Fruit fly (Drosophila melanogaster) whole organism, wandering third instar larva: ENCODE results near the gene kmr.

Experiments used
- Abd-B ChIP-seq: fragments of >200 bp; optimal IDR thresholded peaks from 2 replicates; lab custom pipeline; 2017; ENCODE audit warnings: missing biosample characterization, missing genetic modification characterization
- CG32264 ChIP-seq: fragments of 200-800 bp; sonication (Bioruptor generic); optimal IDR thresholded peaks from 2 replicates; lab custom pipeline; 2016; ENCODE audit warnings: missing biosample characterization, missing genetic modification characterization
- CG9705 ChIP-seq: fragments of 200-800 bp; sonication (Bioruptor generic); optimal IDR thresholded peaks from 2 replicates; lab custom pipeline; 2018; ENCODE audit warnings: missing biosample characterization, mild to moderate bottlenecking, missing genetic modification characterization
- CrebA ChIP-seq: fragments of 200-800 bp; sonication (Bioruptor generic); optimal IDR thresholded peaks from 2 replicates; lab custom pipeline; 2016; ENCODE audit warnings: missing biosample characterization, mild to moderate bottlenecking, missing genetic modification characterization, borderline replicate concordance
- Dfd ChIP-seq: fragments of >200 bp; optimal IDR thresholded peaks from 2 replicates; lab custom pipeline; 2017; ENCODE audit warnings: missing biosample characterization, missing genetic modification characterization
- Dif ChIP-seq: fragments of 200-275, 200-300 bp; sonication (Bioruptor generic); optimal IDR thresholded peaks from 2 replicates; lab custom pipeline; 2018; ENCODE audit warnings: missing biosample characterization, missing genetic modification characterization; ENCODE audit not compliant: partially characterized antibody
- GATAd ChIP-seq: sonication (Bioruptor generic); optimal IDR thresholded peaks from 2 replicates; lab custom pipeline; 2016; ENCODE audit warnings: missing biosample characterization, missing genetic modification characterization
- HLH106 ChIP-seq: fragments of 200-800 bp; optimal IDR thresholded peaks from 3 replicates; lab custom pipeline; 2019; ENCODE audit warnings: missing biosample characterization, mild to moderate bottlenecking, missing genetic modification characterization, moderate library complexity
- Hnf4 ChIP-seq: fragments of 200-800 bp; sonication (Bioruptor generic); optimal IDR thresholded peaks from 2 replicates; lab custom pipeline; 2016; ENCODE audit warnings: missing biosample characterization, mild to moderate bottlenecking, missing genetic modification characterization
- Hr78 ChIP-seq: fragments of >200 bp; optimal IDR thresholded peaks from 2 replicates; lab custom pipeline; 2017; ENCODE audit warnings: missing biosample characterization, missing genetic modification characterization
- Hr83 ChIP-seq: fragments of 200-300 bp; sonication (Bioruptor generic); optimal IDR thresholded peaks from 2 replicates; lab custom pipeline; 2016; ENCODE audit warnings: missing biosample characterization, mild to moderate bottlenecking, missing genetic modification characterization, moderate library complexity; ENCODE audit not compliant: poor library complexity, severe bottlenecking
- Jra ChIP-seq: sonication (Bioruptor generic); optimal IDR thresholded peaks from 2 replicates; lab custom pipeline; 2016; ENCODE audit warnings: missing biosample characterization, missing genetic modification characterization
- Mio ChIP-seq: sonication (Bioruptor generic); optimal IDR thresholded peaks from 2 replicates; lab custom pipeline; 2016; ENCODE audit warnings: missing biosample characterization, missing genetic modification characterization
- Myc ChIP-seq: fragments of >200 bp; optimal IDR thresholded peaks from 2 replicates; lab custom pipeline; 2017
- N ChIP-seq: fragments of >200 bp; optimal IDR thresholded peaks from 2 replicates; lab custom pipeline; 2018; ENCODE audit warnings: missing biosample characterization, missing external identifiers, missing genetic modification characterization
- OdsH ChIP-seq: fragments of 200-800 bp; sonication (Bioruptor generic); optimal IDR thresholded peaks from 2 replicates; lab custom pipeline; 2016; ENCODE audit warnings: missing biosample characterization, mild to moderate bottlenecking, missing genetic modification characterization
- Rel ChIP-seq, 2 experiments: fragments of 200-800 bp; sonication (Bioruptor generic) in 1 of 2; optimal IDR thresholded peaks; 2 replicates in 1 of 2; 3 replicates in 1 of 2; lab custom pipeline; 2016 to 2019; ENCODE audit warnings: mild to moderate bottlenecking in 2 of 2, missing biosample characterization in 2 of 2, missing genetic modification characterization in 2 of 2, moderate library complexity in 1 of 2
- Sp1 ChIP-seq: fragments of 200-800 bp; sonication (Bioruptor generic); optimal IDR thresholded peaks from 3 replicates; lab custom pipeline; 2019; ENCODE audit warnings: missing biosample characterization, mild to moderate bottlenecking, missing genetic modification characterization, moderate library complexity
- Vsx2 ChIP-seq: fragments of 200-300, 225-300 bp; sonication (Bioruptor generic); optimal IDR thresholded peaks from 2 replicates; lab custom pipeline; 2018; ENCODE audit warnings: missing biosample characterization, missing genetic modification characterization; ENCODE audit not compliant: partially characterized antibody
- br ChIP-seq: fragments of 200-800 bp; sonication (Bioruptor generic); optimal IDR thresholded peaks from 2 replicates; lab custom pipeline; 2016; ENCODE audit warnings: missing biosample characterization, missing genetic modification characterization
- brk ChIP-seq: fragments of 200-800 bp; sonication (Bioruptor generic); optimal IDR thresholded peaks from 2 replicates; lab custom pipeline; 2016; ENCODE audit warnings: missing biosample characterization, mild to moderate bottlenecking, missing genetic modification characterization
- dl ChIP-seq, 2 experiments: fragments of 175-275, 200-275 bp in 1 of 2; fragments of 200-275 bp in 1 of 2; sonication (Bioruptor generic); optimal IDR thresholded peaks; lab custom pipeline; 2018; ENCODE audit warnings: mild to moderate bottlenecking in 2 of 2, missing biosample characterization in 2 of 2, missing genetic modification characterization in 2 of 2, moderate library complexity in 2 of 2; ENCODE audit not compliant: partially characterized antibody in 2 of 2, insufficient read depth in 1 of 2
- dmrt93B ChIP-seq: fragments of 200-800 bp; sonication (Bioruptor generic); optimal IDR thresholded peaks from 2 replicates; lab custom pipeline; 2018; ENCODE audit warnings: missing biosample characterization, mild to moderate bottlenecking, missing genetic modification characterization
- dsf ChIP-seq: sonication (Bioruptor generic); optimal IDR thresholded peaks from 2 replicates; lab custom pipeline; 2016; ENCODE audit warnings: missing biosample characterization, missing genetic modification characterization, borderline replicate concordance
- ey ChIP-seq: fragments of 200-800 bp; sonication (Bioruptor generic); optimal IDR thresholded peaks from 2 replicates; lab custom pipeline; 2016; ENCODE audit warnings: missing biosample characterization, missing genetic modification characterization
- foxo ChIP-seq, 2 experiments: fragments of 200-800 bp; sonication (Bioruptor generic); optimal IDR thresholded peaks; 2 replicates in 1 of 2; 3 replicates in 1 of 2; lab custom pipeline; 2016 to 2017; ENCODE audit warnings: missing biosample characterization in 2 of 2, missing genetic modification characterization in 2 of 2
- fru ChIP-seq: fragments of 200-800 bp; sonication (Bioruptor generic); optimal IDR thresholded peaks from 3 replicates; lab custom pipeline; 2016; ENCODE audit warnings: missing biosample characterization, mild to moderate bottlenecking, missing genetic modification characterization
- h ChIP-seq: fragments of 200-800 bp; sonication (Bioruptor generic); optimal IDR thresholded peaks from 3 replicates; lab custom pipeline; 2016; ENCODE audit warnings: missing biosample characterization, mild to moderate bottlenecking, missing genetic modification characterization
- jim ChIP-seq: fragments of 175-275, 200-325 bp; sonication (Bioruptor generic); optimal IDR thresholded peaks from 2 replicates; lab custom pipeline; 2016; ENCODE audit warnings: missing biosample characterization, mild to moderate bottlenecking, missing genetic modification characterization
- lola ChIP-seq: fragments of >200 bp; optimal IDR thresholded peaks from 2 replicates; lab custom pipeline; 2017; ENCODE audit warnings: missing biosample characterization, missing genetic modification characterization
- pan ChIP-seq: fragments of >200 bp; optimal IDR thresholded peaks from 2 replicates; lab custom pipeline; 2017
- psq ChIP-seq: fragments of 200-800 bp; sonication (Bioruptor generic); optimal IDR thresholded peaks from 3 replicates; lab custom pipeline; 2017; ENCODE audit warnings: missing biosample characterization, mild to moderate bottlenecking, missing genetic modification characterization, moderate library complexity
- rgr ChIP-seq: fragments of 200-800 bp; sonication (Bioruptor generic); optimal IDR thresholded peaks from 3 replicates; lab custom pipeline; 2016; ENCODE audit warnings: missing biosample characterization, mild to moderate bottlenecking, missing genetic modification characterization
- sage ChIP-seq: fragments of 200-800 bp; sonication (Bioruptor generic); optimal IDR thresholded peaks from 2 replicates; lab custom pipeline; 2016; ENCODE audit warnings: missing biosample characterization, mild to moderate bottlenecking, missing genetic modification characterization
- sv ChIP-seq: fragments of 200-800 bp; sonication (Bioruptor generic); optimal IDR thresholded peaks from 3 replicates; lab custom pipeline; 2016; ENCODE audit warnings: missing biosample characterization, missing genetic modification characterization
- tai ChIP-seq: sonication (Bioruptor generic); optimal IDR thresholded peaks from 2 replicates; lab custom pipeline; 2016; ENCODE audit warnings: missing biosample characterization, missing genetic modification characterization
- usp ChIP-seq: fragments of >200 bp; optimal IDR thresholded peaks from 2 replicates; lab custom pipeline; 2017; ENCODE audit warnings: missing biosample characterization, missing genetic modification characterization
- woc ChIP-seq: sonication (Bioruptor generic); optimal IDR thresholded peaks from 2 replicates; lab custom pipeline; 2016; ENCODE audit warnings: missing biosample characterization, mild to moderate bottlenecking, missing genetic modification characterization

kmr gene

DNA sequence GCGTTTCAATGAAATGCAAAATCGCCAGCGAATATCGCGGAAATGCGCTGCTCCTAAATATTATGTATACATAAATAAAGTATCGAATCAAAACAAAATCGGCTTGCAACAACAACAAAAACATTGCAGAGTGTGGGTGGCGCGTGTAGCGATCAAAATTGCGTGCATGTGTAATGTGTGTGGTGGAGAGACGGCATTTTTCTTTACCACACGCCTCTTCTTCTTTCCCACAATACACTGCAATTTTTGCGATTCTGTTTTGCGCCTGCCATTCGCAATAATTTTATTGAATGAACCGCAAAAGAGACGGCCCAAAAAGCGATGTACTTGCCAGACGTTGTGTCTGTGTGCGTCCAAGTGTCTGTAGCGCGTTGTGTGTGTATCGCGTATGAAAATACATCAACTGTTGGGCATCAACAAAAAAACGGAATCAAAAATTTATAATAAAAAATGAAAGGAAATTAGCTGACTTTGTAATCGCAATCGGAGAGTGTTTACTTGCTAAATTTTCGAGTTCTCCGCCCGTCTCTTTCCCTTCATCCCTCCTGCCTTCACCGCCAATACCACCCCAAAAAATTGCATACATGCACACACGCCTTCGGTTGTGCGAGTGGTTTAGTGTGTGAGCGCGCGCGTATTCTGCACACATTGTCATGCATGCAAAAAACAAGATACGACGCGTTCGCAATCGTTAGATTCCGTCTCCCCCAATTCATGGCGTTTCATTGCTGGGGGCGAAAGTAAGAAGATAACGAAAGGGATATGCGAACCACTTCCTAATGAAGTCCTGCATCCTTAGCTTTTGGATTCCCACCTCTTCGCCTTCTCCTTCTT lies 30.2 kb upstream of the kmr start:
- TF ChIP-seq CG32264 (GFP tag; lab: Kevin White, UChicago) (no peak), lola (GFP tag; lab: Kevin White, UChicago) (no peak), sage (no peak), sv (GFP tag; lab: Kevin White, UChicago) (no peak), Jra (GFP tag; lab: Kevin White, UChicago) (no peak), foxo (GFP tag; optimal IDR thresholded peaks at IDR 0.05; lab: Kevin White, UChicago) (peak in 1 of 2 experiments; percentile 14), CG9705 (no peak), dl (GFP tag; optimal IDR thresholded peaks at IDR 0.05; lab: Kevin White, UChicago; ENCODE audit: insufficient read depth in 1 of 2, partially characterized antibody in 2 of 2) (peak in 1 of 2 experiments; percentile 27), Rel (GFP tag; optimal IDR thresholded peaks at IDR 0.05; lab: Kevin White, UChicago) (no peak), Rel (tag; optimal IDR thresholded peaks at IDR 0.05; lab: Kevin White, UChicago) (no peak), Mio (GFP tag; lab: Kevin White, UChicago) (no peak), tai (GFP tag; lab: Kevin White, UChicago) (no peak), br (GFP tag; lab: Kevin White, UChicago) (no peak), jim (GFP tag; lab: Kevin White, UChicago) (no peak), brk (GFP tag; lab: Kevin White, UChicago) (no peak), Vsx2 (GFP tag; lab: Kevin White, UChicago) (no peak), Dif (GFP tag; lab: Kevin White, UChicago) (peak; percentile 9), psq (GFP tag; lab: Kevin White, UChicago) (peak; percentile 99), dmrt93B (no peak), woc (no peak), GATAd (GFP tag; lab: Kevin White, UChicago) (no peak), fru (GFP tag; lab: Kevin White, UChicago) (no peak), CrebA (GFP tag; lab: Kevin White, UChicago) (no peak), pan (no peak), N (GFP tag; lab: Kevin White, UChicago) (peak; percentile 58), dsf (GFP tag; lab: Kevin White, UChicago) (no peak), OdsH (GFP tag; lab: Kevin White, UChicago) (peak; percentile 25), Hnf4 (GFP tag; lab: Kevin White, UChicago) (peak; percentile 32), Sp1 (no peak), Dfd (GFP tag; lab: Kevin White, UChicago) (no peak), Hr78 (GFP tag; lab: Kevin White, UChicago) (no peak), Myc (lab: Kevin White, UChicago) (no peak), Hr83 (GFP tag; lab: Kevin White, UChicago) (no peak), Abd-B (peak; percentile 19), rgr (peak; percentile 5), h (GFP tag; lab: Kevin White, UChicago) (peak; percentile 62), HLH106 (no peak), usp (GFP tag; lab: Kevin White, UChicago) (no peak), ey (GFP tag; lab: Kevin White, UChicago) (no peak)

DNA sequence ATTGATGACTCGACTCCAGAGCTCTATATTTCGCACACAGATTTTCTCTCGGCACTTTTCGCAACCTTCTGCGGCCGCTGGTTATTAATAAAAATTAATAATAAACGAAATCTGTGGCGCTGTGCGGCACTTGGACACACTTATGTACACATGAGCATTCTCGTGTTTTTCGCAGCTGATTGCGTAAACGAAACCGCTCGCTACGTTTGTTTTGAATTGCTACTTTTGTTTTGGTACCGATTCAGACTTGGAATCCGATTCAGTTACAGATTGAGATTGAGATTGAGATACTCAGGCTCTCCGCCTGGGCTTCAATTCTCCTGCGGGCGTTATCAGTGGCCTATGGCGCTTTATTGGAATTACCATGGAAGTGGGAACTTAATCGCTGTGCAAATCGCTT lies 29.0 kb upstream of the kmr start:
- TF ChIP-seq h (GFP tag; lab: Kevin White, UChicago) (no peak), sage (no peak), CrebA (GFP tag; lab: Kevin White, UChicago) (no peak), Myc (lab: Kevin White, UChicago) (no peak), rgr (no peak), Rel (GFP tag; optimal IDR thresholded peaks at IDR 0.05; lab: Kevin White, UChicago) (no peak), Rel (tag; optimal IDR thresholded peaks at IDR 0.05; lab: Kevin White, UChicago) (no peak), N (GFP tag; lab: Kevin White, UChicago) (no peak), CG9705 (no peak), tai (GFP tag; lab: Kevin White, UChicago) (no peak), dsf (GFP tag; lab: Kevin White, UChicago) (no peak), sv (GFP tag; lab: Kevin White, UChicago) (no peak), Dif (GFP tag; lab: Kevin White, UChicago) (no peak), GATAd (GFP tag; lab: Kevin White, UChicago) (no peak), dl (GFP tag; optimal IDR thresholded peaks at IDR 0.05; lab: Kevin White, UChicago; ENCODE audit: insufficient read depth in 1 of 2, partially characterized antibody in 2 of 2) (no peak), Sp1 (no peak), Mio (GFP tag; lab: Kevin White, UChicago) (no peak), jim (GFP tag; lab: Kevin White, UChicago) (no peak), psq (GFP tag; lab: Kevin White, UChicago) (no peak), pan (no peak), Hnf4 (GFP tag; lab: Kevin White, UChicago) (no peak)
